Worm (Caenorhabditis elegans) whole organism, L2 larva: Measurements from ENCODE around the gene C55A6.7.
"Not testable (repeated sequence)": the region's sequence is repeated elsewhere in the genome, so short reads cannot be mapped to it uniquely, and the experiment has no call there.

ENCODE experiments used
- R02D3.7 ChIP-seq: fragments of 150-350 bp; optimal IDR thresholded peaks from 2 replicates; lab custom pipeline; 2014; ENCODE audit warnings: missing biosample characterization, missing genetic modification characterization
- ZK546.5 ChIP-seq: sonication (generic microtip); optimal IDR thresholded peaks from 2 replicates; lab custom pipeline; 2017; ENCODE audit warnings: missing biosample characterization, missing genetic modification characterization
- ama-1 ChIP-seq: fragments of 150-350 bp; optimal IDR thresholded peaks from 2 replicates; lab custom pipeline; 2018; ENCODE audit warnings: inconsistent platforms
- elt-3 ChIP-seq: sonication (generic microtip); optimal IDR thresholded peaks from 2 replicates; lab custom pipeline; 2017; ENCODE audit warnings: missing biosample characterization, missing genetic modification characterization
- fos-1 ChIP-seq: fragments of 150-350 bp; optimal IDR thresholded peaks from 2 replicates; lab custom pipeline; 2014; ENCODE audit warnings: missing biosample characterization, missing genetic modification characterization
- nhr-25 ChIP-seq: fragments of 150-350 bp; sonication (generic microtip); optimal IDR thresholded peaks from 3 replicates; lab custom pipeline; 2014; ENCODE audit warnings: missing biosample characterization, missing genetic modification characterization
- skn-1 ChIP-seq: sonication (generic microtip); optimal IDR thresholded peaks from 2 replicates; lab custom pipeline; 2017; ENCODE audit warnings: missing biosample characterization, missing genetic modification characterization
- snpc-4 ChIP-seq: fragments of 150-350 bp; optimal IDR thresholded peaks from 2 replicates; lab custom pipeline; 2014; ENCODE audit warnings: missing biosample characterization, missing genetic modification characterization
- unc-62 ChIP-seq: fragments of 150-350 bp; optimal IDR thresholded peaks from 2 replicates; lab custom pipeline; 2014; ENCODE audit warnings: missing biosample characterization, missing genetic modification reagents, missing genetic modification characterization
- zag-1 ChIP-seq: fragments of 150-350 bp; optimal IDR thresholded peaks from 2 replicates; lab custom pipeline; 2014; ENCODE audit warnings: missing biosample characterization, missing genetic modification characterization
- ztf-11 ChIP-seq: sonication (generic microtip); optimal IDR thresholded peaks from 2 replicates; lab custom pipeline; 2017; ENCODE audit warnings: missing biosample characterization, missing genetic modification characterization

DNA sequence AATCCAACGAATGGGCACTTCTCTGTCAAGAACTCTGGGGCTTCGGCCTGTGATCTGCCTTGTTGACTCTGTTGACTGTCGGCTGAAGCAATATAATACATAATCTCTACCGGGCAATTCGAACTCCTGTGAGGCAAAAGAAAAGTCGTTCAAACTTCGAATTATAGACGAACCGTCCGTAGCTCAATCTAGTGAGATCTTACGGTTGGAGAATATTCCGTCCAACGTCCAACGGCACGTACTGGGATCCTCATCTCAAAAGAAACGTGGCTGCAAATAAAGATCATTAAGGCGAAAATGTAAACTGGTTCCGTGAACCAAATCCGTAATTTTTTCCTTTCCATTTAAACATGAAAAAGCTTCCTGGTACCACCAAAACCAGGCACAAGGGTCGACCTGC, 39.6 kb downstream of the C55A6.7 start, which contains the start of gene T11F9.14:
- not testable (repeated sequence) for TF ChIP-seq unc-62; fos-1 (tag; lab: Kevin White, UChicago); ZK546.5; elt-3 (tag; lab: Kevin White, UChicago); ztf-11 (tag; lab: Kevin White, UChicago); R02D3.7 (tag; lab: Kevin White, UChicago); nhr-25 (tag; lab: Kevin White, UChicago); snpc-4 (tag; lab: Kevin White, UChicago); ama-1; zag-1 (tag; lab: Kevin White, UChicago); skn-1
